Fruit fly (Drosophila melanogaster): Measurements from ENCODE around the gene CG14841.

Gene CG14841

DNA sequence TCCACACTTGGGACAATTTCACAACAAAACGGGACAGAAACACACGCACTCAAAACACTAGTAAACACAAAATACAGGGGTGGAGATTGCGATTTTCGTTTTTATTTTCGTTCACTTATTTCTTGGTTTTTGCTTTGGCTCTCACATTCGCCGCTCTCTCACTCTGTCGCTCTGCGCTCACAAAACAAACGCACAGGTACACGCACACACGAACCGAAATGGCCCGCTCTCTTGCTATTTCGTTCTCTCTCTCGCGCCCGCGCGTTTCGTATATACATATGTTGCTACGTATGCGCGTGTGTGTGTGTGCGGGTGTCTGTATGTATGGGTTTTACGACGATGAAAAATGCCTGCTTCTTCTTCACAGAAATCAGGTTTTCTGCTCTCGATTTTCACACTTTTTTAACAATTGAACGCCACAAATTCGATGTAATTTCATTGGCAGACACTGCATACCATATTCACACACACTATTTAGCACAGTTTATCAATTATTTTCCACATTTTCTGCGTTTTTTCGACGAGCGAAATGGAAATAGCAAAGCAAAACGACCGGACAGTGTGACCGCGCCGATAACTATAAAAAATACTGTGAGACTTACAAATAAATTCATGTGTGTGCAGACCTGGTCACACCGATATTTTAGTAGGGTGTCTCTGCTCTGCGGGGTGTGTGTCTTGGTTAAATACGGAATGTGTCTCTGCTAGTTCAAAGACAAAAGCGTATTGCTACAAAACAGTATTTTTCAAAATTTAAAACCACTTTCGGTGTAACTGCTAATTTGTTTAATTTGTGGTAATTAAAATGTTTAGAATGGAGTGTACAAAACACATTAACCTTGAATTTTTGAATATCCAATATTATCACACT, 24.3 kb upstream of the CG14841 start, which contains the start of gene trx (continued):
- TF ChIP-seq CG1792 (GFP tag; optimal IDR thresholded peaks at IDR 0.05) (no peak), HmgZ (tag; optimal IDR thresholded peaks at IDR 0.05) (peak; percentile 39), CG10267 (tag; optimal IDR thresholded peaks at IDR 0.05) (peak; percentile 66), Mad (GFP tag; optimal IDR thresholded peaks at IDR 0.05) (peak; percentile 15), jumu (GFP tag; optimal IDR thresholded peaks at IDR 0.05) (peak; percentile 29), Hr51 (GFP tag; optimal IDR thresholded peaks at IDR 0.05) (peak; percentile 8 to 25), CG33213 (GFP tag; optimal IDR thresholded peaks at IDR 0.05) (peak; percentile 93), CG17385 (GFP tag; optimal IDR thresholded peaks at IDR 0.05) (peak; percentile 99), CG12769 (tag; optimal IDR thresholded peaks at IDR 0.05) (peak; percentile 16), CG7271 (tag; optimal IDR thresholded peaks at IDR 0.05) (peak; percentile 28), HLH3B (GFP tag; IDR thresholded peaks at IDR 0.05) (no peak), YL-1 (GFP tag; optimal IDR thresholded peaks at IDR 0.05) (peak; percentile 88), lola (GFP tag; optimal IDR thresholded peaks at IDR 0.05) (peak in 2 of 3 experiments; percentile 6 to 18), bab2 (GFP tag; optimal IDR thresholded peaks at IDR 0.05) (no peak), Blimp-1 (GFP tag; optimal IDR thresholded peaks at IDR 0.05) (peak; percentile 43), bcd (GFP tag; optimal IDR thresholded peaks at IDR 0.05) (peak; percentile 17), Jarid2 (GFP tag; optimal IDR thresholded peaks at IDR 0.05) (peak; percentile 72), CG2120 (GFP tag; optimal IDR thresholded peaks at IDR 0.05) (peak; percentile 27), CG14710 (tag; optimal IDR thresholded peaks at IDR 0.05) (peak; percentile 80), CG10543 (GFP tag; optimal IDR thresholded peaks at IDR 0.05) (peak; percentile 33), HLH54F (GFP tag; optimal IDR thresholded peaks at IDR 0.05) (no peak), dpn (GFP tag; optimal IDR thresholded peaks at IDR 0.05) (peak in 1 of 2 experiments; percentile 1), CG8944 (GFP tag; optimal IDR thresholded peaks at IDR 0.05) (no peak), Dad (GFP tag; optimal IDR thresholded peaks at IDR 0.05) (peak; percentile 5), BEAF-32 (GFP tag; optimal IDR thresholded peaks at IDR 0.05) (peak; percentile 47), B-H2 (GFP tag; optimal IDR thresholded peaks at IDR 0.05) (no peak), CG2116 (GFP tag; optimal IDR thresholded peaks at IDR 0.05) (peak; percentile 36), Ssrp (tag; optimal IDR thresholded peaks at IDR 0.05) (no peak), CG42726 (GFP tag; IDR thresholded peaks at IDR 0.05; ENCODE audit: partially characterized antibody) (no peak), CG17568 (GFP tag; optimal IDR thresholded peaks at IDR 0.05) (peak; percentile 100), zfh2 (GFP tag; optimal IDR thresholded peaks at IDR 0.05) (peak; percentile 4), Abd-B (GFP tag; optimal IDR thresholded peaks at IDR 0.05) (peak; percentile 87), NC2β (GFP tag; optimal IDR thresholded peaks at IDR 0.05) (peak; percentile 16), CG1832 (GFP tag; optimal IDR thresholded peaks at IDR 0.05) (no peak), row (GFP tag; IDR thresholded peaks at IDR 0.05) (no peak), bsh (GFP tag; optimal IDR thresholded peaks at IDR 0.05) (peak in 1 of 2 experiments; percentile 65), CG15601 (tag; optimal IDR thresholded peaks at IDR 0.05) (peak; percentile 29), fd102C (GFP tag; optimal IDR thresholded peaks at IDR 0.05) (peak; percentile 29), zfh1 (GFP tag; IDR thresholded peaks at IDR 0.05) (no peak), Stat92E (GFP tag; optimal IDR thresholded peaks at IDR 0.05) (peak in 1 of 3 experiments; percentile 84), CG8478 (optimal IDR thresholded peaks at IDR 0.05) (peak; percentile 90), CG34422 (GFP tag; IDR thresholded peaks at IDR 0.05) (no peak), Deaf1 (tag; optimal IDR thresholded peaks at IDR 0.05) (peak; percentile 77), dmrt11E (tag; optimal IDR thresholded peaks at IDR 0.05) (peak; percentile 6), insv (GFP tag; optimal IDR thresholded peaks at IDR 0.05) (peak in 1 of 2 experiments; percentile 50), CG17829 (tag; optimal IDR thresholded peaks at IDR 0.05) (peak; percentile 37), CG13894 (tag; optimal IDR thresholded peaks at IDR 0.05) (peak; percentile 46)

All from whole organism, embryonic.